Worm (Caenorhabditis elegans): Measurements from ENCODE around the gene B0034.5.

ce11 chrII:5931904-5932764, 42.6 kb downstream of the B0034.5 start:
- TF ChIP-seq nhr-12 (tag; optimal IDR thresholded peaks at IDR 0.05) (no peak), sem-2 (GFP tag; optimal IDR thresholded peaks at IDR 0.05) (no peak), mls-2 (tag; optimal IDR thresholded peaks at IDR 0.05) (no peak), blmp-1 (tag; optimal IDR thresholded peaks at IDR 0.05) (no peak), unc-62 (GFP tag; optimal IDR thresholded peaks at IDR 0.05) (peak; percentile 97), ztf-11 (tag; optimal IDR thresholded peaks at IDR 0.05) (no peak), pha-4 (tag; optimal IDR thresholded peaks at IDR 0.05) (no peak), ces-1 (GFP tag; optimal IDR thresholded peaks at IDR 0.05) (no peak), nhr-237 (tag; optimal IDR thresholded peaks at IDR 0.05) (no peak), mep-1 (tag; optimal IDR thresholded peaks at IDR 0.05) (no peak), lin-13 (tag; optimal IDR thresholded peaks at IDR 0.05) (no peak), mab-5 (tag; optimal IDR thresholded peaks at IDR 0.05) (no peak), ham-2 (GFP tag; optimal IDR thresholded peaks at IDR 0.05) (no peak)
